Worm (Caenorhabditis elegans): ENCODE data around the gene fbxb-107.

DNA sequence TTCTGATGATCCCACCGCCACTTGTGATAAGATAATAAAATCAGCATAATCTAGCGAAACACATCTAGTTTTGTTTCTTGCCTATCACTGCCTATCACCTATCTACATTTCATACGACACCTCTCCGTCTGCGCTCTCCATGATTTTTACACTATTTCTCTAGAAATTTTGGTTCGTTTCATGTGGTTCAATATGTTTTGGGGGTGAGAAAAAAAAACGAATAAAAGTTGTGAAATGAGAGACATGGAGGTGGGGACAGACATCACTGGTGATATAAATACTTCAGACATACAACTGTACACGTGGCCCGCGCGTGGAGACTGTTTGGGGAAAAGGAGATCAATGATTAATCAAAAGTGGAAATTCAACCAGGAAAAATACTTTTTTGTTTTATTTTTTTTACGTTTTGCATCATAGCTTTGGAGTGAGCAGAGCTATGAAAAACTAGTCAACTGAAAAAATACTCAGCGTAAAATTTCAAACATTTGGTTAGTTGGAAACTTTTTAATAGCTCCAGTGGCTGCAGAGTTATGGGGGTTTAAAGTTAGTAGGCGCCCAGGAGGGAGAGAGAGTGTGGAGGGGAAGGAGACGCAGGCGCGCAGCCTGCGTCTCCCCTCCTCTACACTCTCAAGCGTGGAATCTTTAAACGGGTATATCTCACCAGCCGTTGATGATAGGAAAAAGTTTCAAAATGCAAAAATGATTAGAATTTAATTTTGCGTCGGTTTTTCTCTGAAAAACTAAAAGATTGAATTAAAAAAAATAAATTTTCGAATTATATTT lies 44.4 kb downstream of the fbxb-107 start:
- no peak for TF ChIP-seq ama-1 (optimal IDR thresholded peaks at IDR 0.05)
- no peak for TF ChIP-seq egl-27 (tag; optimal IDR thresholded peaks at IDR 0.05)
- no peak for TF ChIP-seq lin-15B (tag; optimal IDR thresholded peaks at IDR 0.05)
- TF ChIP-seq lsy-2 (tag; optimal IDR thresholded peaks at IDR 0.05): no peak
- no peak for TF ChIP-seq mdl-1 (tag; optimal IDR thresholded peaks at IDR 0.05)
- TF ChIP-seq ces-1 (GFP tag; optimal IDR thresholded peaks at IDR 0.05): no peak
